Fruit fly (Drosophila melanogaster): ENCODE data around the gene Frq1.

DNA sequence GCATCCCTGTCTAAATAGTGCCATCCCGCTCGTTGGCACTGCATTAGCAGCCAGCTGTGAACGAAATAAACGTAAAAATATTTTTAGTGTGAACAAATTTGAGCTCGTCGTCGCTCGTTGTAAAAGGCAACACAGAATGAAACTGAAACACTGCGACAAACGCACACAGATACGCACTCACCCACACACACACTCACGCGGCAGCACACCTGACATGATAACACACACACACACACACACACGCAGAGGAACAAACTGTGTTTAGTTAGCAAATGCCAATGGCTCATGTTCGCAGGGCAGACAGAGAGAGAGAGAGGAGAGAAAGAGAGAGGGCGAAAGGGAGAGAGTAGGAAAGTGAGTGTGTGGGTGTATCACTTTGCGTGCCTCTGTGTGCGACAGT lies 3.8 kb downstream of the Frq1 start:
- TF ChIP-seq CG7745 (tag; optimal IDR thresholded peaks at IDR 0.05) (no peak), onecut (GFP tag; IDR thresholded peaks at IDR 0.05) (no peak), Scr (GFP tag; IDR thresholded peaks at IDR 0.05; ENCODE audit: partially characterized antibody) (no peak), Hr51 (GFP tag; optimal IDR thresholded peaks at IDR 0.05) (no peak), pho (GFP tag; optimal IDR thresholded peaks at IDR 0.05) (no peak), bsh (GFP tag; optimal IDR thresholded peaks at IDR 0.05) (no peak), CG34376 (GFP tag; optimal IDR thresholded peaks at IDR 0.05) (no peak), CG1024 (GFP tag; IDR thresholded peaks at IDR 0.05) (no peak), Hmx (GFP tag; optimal IDR thresholded peaks at IDR 0.05) (no peak), CG7839 (tag; optimal IDR thresholded peaks at IDR 0.05) (no peak), chn (GFP tag; optimal IDR thresholded peaks at IDR 0.05) (no peak)

All from whole organism, embryonic.